Worm (Caenorhabditis elegans) whole organism, L3 larva: ENCODE data around the gene dsl-3.

Source experiments
- ceh-82 ChIP-seq: fragments of 150-350 bp; optimal IDR thresholded peaks from 2 replicates; lab custom pipeline; 2014; ENCODE audit warnings: missing biosample characterization, missing genetic modification characterization
- egl-27 ChIP-seq: sonication (generic microtip); optimal IDR thresholded peaks from 4 replicates; lab custom pipeline; 2017; ENCODE audit warnings: missing biosample characterization, missing genetic modification reagents, missing genetic modification characterization
- elt-2 ChIP-seq: sonication (generic microtip); optimal IDR thresholded peaks from 2 replicates; lab custom pipeline; 2016; ENCODE audit warnings: missing genetic modification reagents, mild to moderate bottlenecking, missing genetic modification characterization, missing compliant biosample characterization
- nhr-11 ChIP-seq: fragments of 150-350 bp; optimal IDR thresholded peaks from 2 replicates; lab custom pipeline; 2014; ENCODE audit warnings: missing biosample characterization, missing genetic modification characterization
- nhr-67 ChIP-seq: fragments of 150-350 bp; optimal IDR thresholded peaks from 2 replicates; lab custom pipeline; 2014; ENCODE audit warnings: missing biosample characterization, missing genetic modification characterization
- nhr-77 ChIP-seq: fragments of 150-350 bp; optimal IDR thresholded peaks from 2 replicates; lab custom pipeline; 2014; ENCODE audit warnings: missing biosample characterization, missing genetic modification characterization
- pha-4 ChIP-seq: fragments of 150-350 bp; optimal IDR thresholded peaks from 2 replicates; lab custom pipeline; 2014; ENCODE audit warnings: missing biosample characterization, missing genetic modification reagents, missing genetic modification characterization
- snpc-4 ChIP-seq: fragments of 150-350 bp; optimal IDR thresholded peaks from 2 replicates; lab custom pipeline; 2014; ENCODE audit warnings: missing biosample characterization, missing genetic modification characterization
- unc-62 ChIP-seq: fragments of 150-350 bp; sonication (generic microtip); optimal IDR thresholded peaks from 4 replicates; lab custom pipeline; 2014; ENCODE audit warnings: missing biosample characterization, missing genetic modification reagents, missing genetic modification characterization
- ztf-4 ChIP-seq: fragments of 150-350 bp; optimal IDR thresholded peaks from 2 replicates; lab custom pipeline; 2014; ENCODE audit warnings: missing biosample characterization, missing genetic modification characterization

DNA sequence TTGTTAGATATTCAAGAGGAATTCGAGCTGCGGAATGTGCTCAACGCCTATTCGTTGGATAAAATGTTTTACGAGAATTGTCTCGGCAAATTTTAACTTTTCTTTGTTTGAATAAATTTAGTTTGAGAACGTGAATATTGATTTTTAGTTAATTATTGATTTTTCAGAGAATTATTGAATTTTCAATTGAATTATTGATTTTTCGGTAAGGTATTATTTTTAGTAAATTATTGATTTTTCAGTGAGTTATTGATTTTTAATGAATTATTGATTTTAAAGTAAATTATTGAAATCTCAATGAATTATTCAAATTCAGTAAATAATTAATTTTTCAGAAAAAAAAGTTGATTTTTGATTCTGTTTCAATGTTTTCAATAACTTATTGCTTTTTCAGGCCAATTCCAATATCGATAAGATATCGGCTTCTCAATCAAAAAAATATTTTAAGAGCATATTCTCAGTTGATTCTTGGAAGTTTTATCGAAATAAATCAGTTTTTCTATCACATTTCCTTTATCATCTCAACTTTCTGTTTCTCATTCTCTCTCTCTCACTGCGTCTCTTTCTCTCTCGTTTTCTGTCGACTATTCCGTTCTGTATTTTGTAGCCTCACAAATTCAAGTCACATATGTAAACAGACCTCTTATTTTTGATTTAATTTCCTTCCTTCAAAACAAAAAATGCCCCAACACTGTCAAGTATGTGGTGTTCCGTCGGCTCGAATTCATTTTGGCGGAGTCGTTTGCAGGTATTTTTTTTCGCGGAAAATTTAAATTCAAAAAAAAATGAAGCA is 9.6 kb downstream of the dsl-3 start, which contains the start of gene nhr-92:
- TF ChIP-seq ztf-4 (tag; lab: Kevin White, UChicago) (no peak), nhr-11 (no peak), unc-62 (GFP tag; lab: Kevin White, UChicago) (no peak), ceh-82 (tag; lab: Kevin White, UChicago) (no peak), elt-2 (tag; lab: Kevin White, UChicago) (peak; percentile 38), snpc-4 (tag; lab: Kevin White, UChicago) (no peak), pha-4 (tag; lab: Kevin White, UChicago) (peak; percentile 34), nhr-67 (no peak), nhr-77 (no peak), egl-27 (tag; lab: Kevin White, UChicago) (no peak)
